Fruit fly (Drosophila melanogaster) whole organism: ENCODE measurements around the gene CG11178.

Source experiments
- CG8478 ChIP-seq: fragments of >200 bp; optimal IDR thresholded peaks from 2 replicates; lab custom pipeline; 2018; ENCODE audit warnings: inconsistent platforms
- Dll ChIP-seq: fragments of >200 bp; optimal IDR thresholded peaks from 2 replicates; lab custom pipeline; 2017
- EcR ChIP-seq, 2 experiments: fragments of >200 bp; optimal IDR thresholded peaks; 2 replicates each; lab custom pipeline; 2017; ENCODE audit warnings: missing biosample characterization in 2 of 2, missing genetic modification characterization in 2 of 2, missing genetic modification reagents in 2 of 2
- pan ChIP-seq: fragments of >200 bp; optimal IDR thresholded peaks from 2 replicates; lab custom pipeline; 2017
- psq ChIP-seq: fragments of >200 bp; optimal IDR thresholded peaks from 2 replicates; lab custom pipeline; 2017

CG11178 gene

dm6 chrX:13651170-13651569, 45.7 kb downstream of the CG11178 start:
- TF ChIP-seq EcR (GFP tag; optimal IDR thresholded peaks at IDR 0.05; lab: Kevin White, UChicago) (no peak), psq (lab: Kevin White, UChicago) (no peak), CG8478 (no peak), pan (no peak), Dll (no peak)
